Fruit fly (Drosophila melanogaster) whole organism, embryonic: ENCODE results near the gene Root.

Source experiments
- Bteb2 ChIP-seq: fragments of 200-800 bp; sonication (Bioruptor generic); optimal IDR thresholded peaks from 2 replicates; lab custom pipeline; 2016; ENCODE audit warnings: missing biosample characterization, missing genetic modification characterization
- CG10431 ChIP-seq: fragments of 200-800 bp; sonication (Bioruptor generic); optimal IDR thresholded peaks from 3 replicates; lab custom pipeline; 2018; ENCODE audit warnings: missing biosample characterization, mild to moderate bottlenecking, missing genetic modification characterization
- CG10565 ChIP-seq: fragments of 200-800 bp; sonication (Bioruptor generic); optimal IDR thresholded peaks from 3 replicates; lab custom pipeline; 2016; ENCODE audit warnings: missing biosample characterization, mild to moderate bottlenecking, missing genetic modification characterization
- CG11247 ChIP-seq: fragments of 200-800 bp; sonication (Bioruptor generic); IDR thresholded peaks from 2 replicates; pipeline ENCODE4 v1.3.6; 2022; ENCODE audit warnings: missing biosample characterization, missing genetic modification characterization
- CG11504 ChIP-seq: fragments of 200-800 bp; sonication (Bioruptor generic); optimal IDR thresholded peaks from 3 replicates; lab custom pipeline; 2019; ENCODE audit warnings: missing biosample characterization, mild to moderate bottlenecking, missing genetic modification characterization, moderate library complexity
- CG12219 ChIP-seq: fragments of 200-800 bp; sonication (Bioruptor generic); optimal IDR thresholded peaks from 3 replicates; lab custom pipeline; 2018; ENCODE audit warnings: missing biosample characterization, mild to moderate bottlenecking, missing genetic modification characterization
- CG17612 ChIP-seq: fragments of 200-800 bp; sonication (Bioruptor generic); IDR thresholded peaks from 2 replicates; pipeline ENCODE4 v1.3.6; 2022; ENCODE audit warnings: missing biosample characterization, missing genetic modification characterization
- CG18476 ChIP-seq: fragments of 200-800 bp; sonication (Bioruptor generic); optimal IDR thresholded peaks from 2 replicates; lab custom pipeline; 2016; ENCODE audit warnings: missing biosample characterization, mild to moderate bottlenecking, missing genetic modification characterization
- CG34376 ChIP-seq: fragments of 200-800 bp; sonication (Bioruptor generic); optimal IDR thresholded peaks from 2 replicates; lab custom pipeline; 2018; ENCODE audit warnings: missing biosample characterization, mild to moderate bottlenecking, missing genetic modification characterization
- CG4424 ChIP-seq: fragments of 200-800 bp; sonication (Bioruptor generic); optimal IDR thresholded peaks from 3 replicates; lab custom pipeline; 2016; ENCODE audit warnings: missing biosample characterization, missing genetic modification characterization
- CG4730 ChIP-seq: fragments of 200-800 bp; sonication (Bioruptor generic); IDR thresholded peaks from 2 replicates; pipeline ENCODE4 v1.3.6; 2022; ENCODE audit warnings: missing biosample characterization, missing genetic modification characterization
- CG6175 ChIP-seq: fragments of 200-800 bp; sonication (Bioruptor generic); IDR thresholded peaks from 3 replicates; pipeline ENCODE4 v1.3.6; 2022; ENCODE audit warnings: missing biosample characterization, missing genetic modification characterization
- CG6272 ChIP-seq: fragments of 200-800 bp; sonication (Bioruptor generic); IDR thresholded peaks from 2 replicates; pipeline ENCODE4 v1.3.6; 2022; ENCODE audit warnings: missing biosample characterization, missing genetic modification characterization
- CG9609 ChIP-seq: fragments of 200-800 bp; sonication (Bioruptor generic); optimal IDR thresholded peaks from 3 replicates; lab custom pipeline; 2016; ENCODE audit warnings: missing biosample characterization, missing genetic modification characterization
- D19A ChIP-seq: fragments of 200-800 bp; optimal IDR thresholded peaks from 3 replicates; lab custom pipeline; 2019; ENCODE audit warnings: missing biosample characterization, mild to moderate bottlenecking, missing genetic modification characterization, moderate library complexity
- Deaf1 ChIP-seq: fragments of 200-800 bp; optimal IDR thresholded peaks from 3 replicates; lab custom pipeline; 2019; ENCODE audit warnings: missing biosample characterization, mild to moderate bottlenecking, missing genetic modification characterization, moderate library complexity
- Doc2 ChIP-seq: fragments of 200-800 bp; sonication (Bioruptor generic); IDR thresholded peaks from 2 replicates; pipeline ENCODE4 v1.3.6; 2022; ENCODE audit warnings: missing biosample characterization, missing genetic modification characterization
- H15 ChIP-seq: fragments of 200-800 bp; sonication (Bioruptor generic); IDR thresholded peaks from 3 replicates; pipeline ENCODE4 v1.3.6; 2022; ENCODE audit warnings: missing biosample characterization, missing genetic modification characterization
- Lim3 ChIP-seq: fragments of 200-800 bp; sonication (Bioruptor generic); IDR thresholded peaks from 2 replicates; pipeline ENCODE4 v1.3.6; 2022; ENCODE audit warnings: missing biosample characterization, missing genetic modification characterization
- MBD-R2 ChIP-seq: fragments of 200-800 bp; sonication (Bioruptor generic); IDR thresholded peaks from 2 replicates; pipeline ENCODE4 v1.3.6; 2022; ENCODE audit warnings: missing biosample characterization, missing genetic modification characterization
- Myb ChIP-seq: fragments of 200-800 bp; sonication (Bioruptor generic); optimal IDR thresholded peaks from 2 replicates; lab custom pipeline; 2016; ENCODE audit warnings: missing biosample characterization, missing genetic modification characterization
- NK7.1 ChIP-seq: fragments of 200-800 bp; sonication (Bioruptor generic); optimal IDR thresholded peaks from 3 replicates; lab custom pipeline; 2016; ENCODE audit warnings: missing biosample characterization, missing genetic modification characterization
- Rx ChIP-seq: fragments of 200-800 bp; sonication (Bioruptor generic); IDR thresholded peaks from 2 replicates; pipeline ENCODE4 v1.3.6; 2022; ENCODE audit warnings: missing biosample characterization, missing genetic modification characterization
- az2 ChIP-seq: fragments of 200-800 bp; sonication (Bioruptor generic); optimal IDR thresholded peaks from 3 replicates; lab custom pipeline; 2016; ENCODE audit warnings: missing biosample characterization, missing genetic modification characterization
- bbx ChIP-seq: fragments of 200-800 bp; sonication (Bioruptor generic); IDR thresholded peaks from 2 replicates; pipeline ENCODE4 v1.3.6; 2022; ENCODE audit warnings: missing biosample characterization, missing genetic modification characterization; ENCODE audit not compliant: partially characterized antibody
- danr ChIP-seq: fragments of 200-800 bp; sonication (Bioruptor generic); IDR thresholded peaks from 2 replicates; pipeline ENCODE4 v1.3.6; 2022; ENCODE audit warnings: missing biosample characterization, missing genetic modification characterization
- dmrt99B ChIP-seq: fragments of 200-800 bp; sonication (Bioruptor generic); optimal IDR thresholded peaks from 2 replicates; lab custom pipeline; 2018; ENCODE audit warnings: missing biosample characterization, mild to moderate bottlenecking, missing genetic modification characterization, moderate library complexity
- emc ChIP-seq: fragments of 200-800 bp; sonication (Bioruptor generic); optimal IDR thresholded peaks from 2 replicates; lab custom pipeline; 2016; ENCODE audit warnings: missing biosample characterization, missing genetic modification characterization
- fd96Cb ChIP-seq: fragments of 200-800 bp; sonication (Bioruptor generic); optimal IDR thresholded peaks from 2 replicates; lab custom pipeline; 2018; ENCODE audit warnings: missing biosample characterization, mild to moderate bottlenecking, missing genetic modification characterization, moderate library complexity
- fru ChIP-seq: fragments of >200 bp; optimal IDR thresholded peaks from 2 replicates; lab custom pipeline; 2017
- jigr1 ChIP-seq: fragments of 200-800 bp; sonication (Bioruptor generic); IDR thresholded peaks from 3 replicates; pipeline ENCODE4 v1.3.6; 2022; ENCODE audit warnings: missing biosample characterization, missing genetic modification characterization
- kni ChIP-seq: fragments of 200-800 bp; sonication (Bioruptor generic); optimal IDR thresholded peaks from 3 replicates; lab custom pipeline; 2017; ENCODE audit warnings: mild to moderate bottlenecking, missing biosample characterization, missing genetic modification reagents, missing genetic modification characterization
- lov ChIP-seq, 2 experiments: fragments of 200-800 bp in 1 of 2; fragments of >200 bp in 1 of 2; sonication (Bioruptor generic) in 1 of 2; IDR thresholded peaks in 1 of 2; optimal IDR thresholded peaks in 1 of 2; 2 replicates in 1 of 2; 3 replicates in 1 of 2; pipeline versions ENCODE4 v1.3.6 to Lab custom; 2017 to 2022; ENCODE audit warnings: missing biosample characterization in 1 of 2, missing genetic modification characterization in 1 of 2
- luna ChIP-seq: fragments of 200-800 bp; sonication (Bioruptor generic); optimal IDR thresholded peaks from 2 replicates; lab custom pipeline; 2016; ENCODE audit warnings: missing biosample characterization, missing genetic modification characterization
- peb ChIP-seq: fragments of 200-800 bp; sonication (Bioruptor generic); IDR thresholded peaks from 2 replicates; pipeline ENCODE4 v1.3.6; 2022; ENCODE audit warnings: missing biosample characterization, missing genetic modification characterization
- pfk ChIP-seq: fragments of 200-800 bp; sonication (Bioruptor generic); optimal IDR thresholded peaks from 2 replicates; lab custom pipeline; 2018; ENCODE audit warnings: missing biosample characterization, mild to moderate bottlenecking, missing genetic modification characterization, moderate library complexity
- pros ChIP-seq: fragments of 200-800 bp; sonication (Bioruptor generic); optimal IDR thresholded peaks from 3 replicates; lab custom pipeline; 2019; ENCODE audit warnings: missing biosample characterization, mild to moderate bottlenecking, missing genetic modification characterization, moderate library complexity
- rib ChIP-seq: fragments of 200-800 bp; sonication (Bioruptor generic); IDR thresholded peaks from 2 replicates; pipeline ENCODE4 v1.3.6; 2022; ENCODE audit warnings: missing biosample characterization, missing genetic modification characterization
- sd ChIP-seq: fragments of 200-800 bp; sonication (Bioruptor generic); optimal IDR thresholded peaks from 3 replicates; lab custom pipeline; 2018; ENCODE audit warnings: missing biosample characterization, mild to moderate bottlenecking, missing genetic modification characterization, moderate library complexity
- shn ChIP-seq: fragments of 200-800 bp; sonication (Bioruptor generic); optimal IDR thresholded peaks from 3 replicates; lab custom pipeline; 2016; ENCODE audit warnings: missing biosample characterization, missing genetic modification characterization
- stwl ChIP-seq: fragments of 200-800 bp; sonication (Bioruptor generic); optimal IDR thresholded peaks from 3 replicates; lab custom pipeline; 2018; ENCODE audit warnings: missing biosample characterization, mild to moderate bottlenecking, missing genetic modification characterization, moderate library complexity
- vfl ChIP-seq: fragments of 200-800 bp; sonication (Bioruptor generic); optimal IDR thresholded peaks from 2 replicates; lab custom pipeline; 2016; ENCODE audit warnings: missing biosample characterization, missing genetic modification characterization

Root gene

DNA sequence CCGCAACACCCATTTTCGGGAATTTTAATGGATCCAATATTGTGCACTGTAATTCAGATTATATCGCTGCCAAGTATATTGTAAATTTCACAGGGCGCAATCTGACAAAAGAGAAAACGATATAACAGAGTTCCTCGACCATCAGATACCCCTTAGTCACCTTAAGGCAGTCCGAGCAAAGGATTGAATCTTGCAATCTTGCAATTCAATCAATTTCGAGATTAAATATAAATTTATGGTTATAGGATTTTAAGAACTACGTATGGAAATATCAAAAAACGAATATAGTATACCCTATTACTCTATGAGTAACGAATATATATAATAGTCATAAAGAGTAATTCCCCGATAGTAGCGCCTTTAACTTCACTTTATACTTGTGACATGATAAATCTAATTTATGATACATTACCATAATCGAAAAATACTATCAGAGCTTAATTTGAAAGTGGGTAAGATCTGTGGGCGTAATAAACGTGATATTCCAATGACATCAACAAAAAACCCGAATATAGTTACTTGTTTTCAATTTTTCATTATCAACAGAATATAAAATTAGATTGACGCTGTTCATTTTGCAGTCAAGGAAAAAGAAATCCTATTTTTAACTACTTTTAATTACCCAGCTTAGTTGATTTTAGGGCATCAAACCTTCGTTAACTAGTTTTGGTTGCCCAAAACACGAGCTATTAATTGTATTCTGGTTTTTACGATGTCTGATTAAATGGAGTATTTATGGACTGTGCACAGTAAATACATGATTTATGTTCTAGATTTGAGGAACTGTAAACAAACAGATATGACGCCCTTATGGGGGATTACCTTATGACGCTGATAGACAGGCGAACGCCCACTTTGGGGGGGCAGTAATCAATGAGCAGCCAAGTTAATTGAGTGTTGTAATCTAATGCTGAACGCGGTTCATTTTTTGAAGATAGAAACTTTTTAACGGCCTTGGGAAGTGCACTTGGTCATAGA lies 25.7 kb downstream of the Root start (continued):
- TF ChIP-seq CG17612 (GFP tag; lab: Robert Waterston, UW) (no peak), MBD-R2 (GFP tag; lab: Robert Waterston, UW) (no peak), NK7.1 (GFP tag; lab: Kevin White, UChicago) (no peak), dmrt99B (no peak), az2 (no peak), Rx (GFP tag; lab: Robert Waterston, UW) (no peak), H15 (GFP tag; lab: Robert Waterston, UW) (no peak), CG4424 (no peak), CG10565 (GFP tag; lab: Kevin White, UChicago) (no peak), D19A (tag; lab: Kevin White, UChicago) (peak; percentile 68), CG9609 (GFP tag; lab: Kevin White, UChicago) (no peak), shn (GFP tag; lab: Kevin White, UChicago) (no peak), rib (no peak), CG34376 (GFP tag; lab: Kevin White, UChicago) (peak; percentile 84), CG12219 (no peak), luna (GFP tag; lab: Kevin White, UChicago) (no peak), danr (GFP tag; lab: Robert Waterston, UW) (no peak), Bteb2 (GFP tag; lab: Kevin White, UChicago) (no peak), emc (GFP tag; lab: Kevin White, UChicago) (no peak), CG18476 (GFP tag; lab: Kevin White, UChicago) (no peak), pros (GFP tag; lab: Kevin White, UChicago) (no peak), Myb (GFP tag; lab: Kevin White, UChicago) (no peak), CG6175 (GFP tag; lab: Robert Waterston, UW) (no peak), sd (tag; lab: Kevin White, UChicago) (peak; percentile 83), CG10431 (GFP tag; lab: Kevin White, UChicago) (no peak), peb (GFP tag; lab: Robert Waterston, UW) (no peak), kni (GFP tag; lab: Kevin White, UChicago) (no peak), CG11504 (tag; lab: Kevin White, UChicago) (no peak), bbx (GFP tag; lab: Robert Waterston, UW) (no peak), fd96Cb (tag; lab: Kevin White, UChicago) (no peak), CG4730 (GFP tag; lab: Robert Waterston, UW) (no peak), jigr1 (no peak)
- TF ChIP-seq, all 482 proteins: peak for 27

DNA sequence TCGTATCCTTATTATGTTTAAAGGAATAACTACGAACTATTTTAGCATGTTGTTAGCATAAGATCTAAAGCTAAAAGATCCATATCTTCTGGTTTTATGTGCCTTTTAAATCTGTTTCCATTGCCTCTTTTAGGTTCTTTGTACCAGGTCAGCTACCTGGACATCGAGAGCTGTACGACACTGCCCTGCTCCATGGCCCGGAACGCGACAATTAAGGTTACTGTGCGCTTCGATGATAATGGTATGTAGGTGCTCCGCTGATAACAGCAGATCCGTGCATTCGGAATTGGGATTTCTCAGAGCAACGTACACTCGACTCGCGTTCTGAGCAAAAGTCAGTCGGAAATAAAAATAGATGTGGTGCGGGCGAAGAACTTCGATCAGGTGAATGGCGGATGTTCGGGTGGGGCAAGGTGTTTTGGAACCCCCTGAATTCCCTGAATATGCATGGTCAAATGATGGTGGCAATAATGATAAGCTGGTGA lies 26.6 kb downstream of the Root start:
- no peak for TF ChIP-seq Lim3 (GFP tag; lab: Robert Waterston, UW)
- no peak for TF ChIP-seq CG11247 (GFP tag; lab: Robert Waterston, UW)
- no peak for TF ChIP-seq lov (optimal IDR thresholded peaks at IDR 0.05; lab: Kevin White, UChicago)
- TF ChIP-seq lov (GFP tag; IDR thresholded peaks at IDR 0.05; lab: Robert Waterston, UW) = no peak
- no peak for TF ChIP-seq pfk (GFP tag; lab: Kevin White, UChicago)
- TF ChIP-seq stwl (tag; lab: Kevin White, UChicago) = no peak
- TF ChIP-seq CG6272 (GFP tag; lab: Robert Waterston, UW) = no peak
- no peak for TF ChIP-seq vfl (GFP tag; lab: Kevin White, UChicago)
- TF ChIP-seq jigr1 = no peak
- no peak for TF ChIP-seq CG6175 (GFP tag; lab: Robert Waterston, UW)
- TF ChIP-seq D19A (tag; lab: Kevin White, UChicago) = no peak
- TF ChIP-seq fru (lab: Kevin White, UChicago) = no peak
- no peak for TF ChIP-seq Deaf1 (tag; lab: Kevin White, UChicago)
- no peak for TF ChIP-seq Doc2 (GFP tag; lab: Robert Waterston, UW)
